Worm (Caenorhabditis elegans) whole organism, L4 larva: ENCODE results near the gene brc-2.

ENCODE experiments used
- T26A8.4 ChIP-seq: fragments of 200-800 bp; sonication (Bioruptor generic); IDR thresholded peaks from 2 replicates; pipeline ENCODE4 v1.3.6; 2022; ENCODE audit warnings: missing genetic modification characterization, missing compliant biosample characterization
- Y105C5A.15 ChIP-seq: fragments of 200-800 bp; sonication (Bioruptor generic); IDR thresholded peaks from 2 replicates; pipeline ENCODE4 v1.3.6; 2022; ENCODE audit warnings: missing genetic modification characterization, missing compliant biosample characterization
- aly-2 ChIP-seq: sonication (generic microtip); optimal IDR thresholded peaks from 2 replicates; lab custom pipeline; 2018; ENCODE audit warnings: missing biosample characterization, missing genetic modification characterization
- ama-1 ChIP-seq: fragments of 150-350 bp; optimal IDR thresholded peaks from 2 replicates; lab custom pipeline; 2014; ENCODE audit warnings: inconsistent platforms, mixed read lengths
- egl-27 ChIP-seq: sonication (generic microtip); optimal IDR thresholded peaks from 3 replicates; lab custom pipeline; 2017; ENCODE audit warnings: missing biosample characterization, missing genetic modification reagents, missing genetic modification characterization
- fos-1 ChIP-seq: fragments of 150-350 bp; optimal IDR thresholded peaks from 2 replicates; lab custom pipeline; 2014; ENCODE audit warnings: missing biosample characterization, missing genetic modification characterization
- hif-1 ChIP-seq, 2 experiments: sonication (generic microtip); optimal IDR thresholded peaks; 2 replicates each; lab custom pipeline; 2016 to 2017; ENCODE audit warnings: missing compliant biosample characterization in 2 of 2, missing genetic modification characterization in 2 of 2, missing genetic modification reagents in 2 of 2, missing genotype in 2 of 2, mild to moderate bottlenecking in 1 of 2
- nhr-10 ChIP-seq: fragments of 150-350 bp; optimal IDR thresholded peaks from 2 replicates; lab custom pipeline; 2014; ENCODE audit warnings: missing biosample characterization, missing genetic modification characterization
- nhr-6 ChIP-seq: fragments of 150-350 bp; optimal IDR thresholded peaks from 2 replicates; lab custom pipeline; 2014; ENCODE audit warnings: missing biosample characterization, missing genetic modification characterization
- pha-4 ChIP-seq, 2 experiments: fragments of 150-350 bp in 1 of 2; fragments of 200-800 bp in 1 of 2; sonication (Bioruptor generic) in 1 of 2; IDR thresholded peaks in 1 of 2; optimal IDR thresholded peaks in 1 of 2; 2 replicates each; pipeline versions ENCODE4 v1.3.6 to Lab custom; 2014 to 2022; ENCODE audit warnings: missing genetic modification characterization in 2 of 2, missing genetic modification reagents in 2 of 2, missing biosample characterization in 1 of 2, missing compliant biosample characterization in 1 of 2
- ztf-11 ChIP-seq: fragments of 150-350 bp; optimal IDR thresholded peaks from 2 replicates; lab custom pipeline; 2014; ENCODE audit warnings: missing biosample characterization, missing genetic modification characterization

ce11 chrIII:6945319-6945718 lies 42.4 kb upstream of the brc-2 start:
- TF ChIP-seq ztf-11 (tag; lab: Kevin White, UChicago) (no peak), hif-1 (tag; optimal IDR thresholded peaks at IDR 0.05; lab: Kevin White, UChicago) (no peak), pha-4 (GFP tag; IDR thresholded peaks at IDR 0.05; lab: Robert Waterston, UW) (no peak), pha-4 (tag; optimal IDR thresholded peaks at IDR 0.05; lab: Kevin White, UChicago) (no peak), ama-1 (no peak), aly-2 (tag; lab: Kevin White, UChicago) (no peak), Y105C5A.15 (GFP tag; lab: Robert Waterston, UW) (no peak), fos-1 (tag; lab: Kevin White, UChicago) (no peak), T26A8.4 (GFP tag; lab: Robert Waterston, UW) (no peak), nhr-10 (tag; lab: Kevin White, UChicago) (no peak), egl-27 (tag; lab: Kevin White, UChicago) (no peak), nhr-6 (tag; lab: Kevin White, UChicago) (no peak)
